Fruit fly (Drosophila melanogaster) whole organism, pupa: ENCODE measurements around the gene CG13138.

Source experiments
- CG10348 ChIP-seq: fragments of 200-800 bp; sonication (Bioruptor generic); IDR thresholded peaks from 2 replicates; pipeline ENCODE4 v1.3.6; 2022; ENCODE audit warnings: missing biosample characterization, missing genetic modification characterization
- CG12605 ChIP-seq: fragments of 200-800 bp; sonication (Bioruptor generic); IDR thresholded peaks from 2 replicates; pipeline ENCODE4 v1.3.6; 2022; ENCODE audit warnings: missing biosample characterization, missing genetic modification characterization
- CG13204 ChIP-seq: fragments of 200-800 bp; sonication (Bioruptor generic); optimal IDR thresholded peaks from 2 replicates; lab custom pipeline; 2018; ENCODE audit warnings: missing biosample characterization, mild to moderate bottlenecking, missing genetic modification characterization, moderate library complexity
- CG14655 ChIP-seq: fragments of 200-800 bp; sonication (Bioruptor generic); optimal IDR thresholded peaks from 3 replicates; lab custom pipeline; 2017; ENCODE audit warnings: mild to moderate bottlenecking, missing biosample characterization, missing genetic modification reagents, missing genetic modification characterization
- CG15710 ChIP-seq: fragments of 200-800 bp; sonication (Bioruptor generic); optimal IDR thresholded peaks from 2 replicates; lab custom pipeline; 2018; ENCODE audit warnings: missing biosample characterization, mild to moderate bottlenecking, missing genetic modification characterization, moderate library complexity
- CG17806 ChIP-seq: fragments of 200-800 bp; sonication (Bioruptor generic); optimal IDR thresholded peaks from 2 replicates; lab custom pipeline; 2018; ENCODE audit warnings: missing biosample characterization, mild to moderate bottlenecking, missing genetic modification characterization, moderate library complexity
- CG32121 ChIP-seq: fragments of 200-800 bp; sonication (Bioruptor generic); IDR thresholded peaks from 2 replicates; pipeline ENCODE4 v1.3.6; 2022; ENCODE audit warnings: missing biosample characterization, missing genetic modification characterization
- CG34367 ChIP-seq: fragments of 200-800 bp; sonication (Bioruptor generic); optimal IDR thresholded peaks from 2 replicates; lab custom pipeline; 2018; ENCODE audit warnings: missing biosample characterization, mild to moderate bottlenecking, missing genetic modification characterization
- CG4496 ChIP-seq: fragments of 200-800 bp; sonication (Bioruptor generic); IDR thresholded peaks from 3 replicates; pipeline ENCODE4 v1.3.6; 2022; ENCODE audit warnings: missing biosample characterization, missing genetic modification characterization
- CG8159 ChIP-seq: fragments of 200-800 bp; sonication (Bioruptor generic); optimal IDR thresholded peaks from 3 replicates; lab custom pipeline; 2018; ENCODE audit warnings: missing biosample characterization, mild to moderate bottlenecking, missing genetic modification characterization, moderate library complexity
- CG8301 ChIP-seq: fragments of 200-800 bp; sonication (Bioruptor generic); optimal IDR thresholded peaks from 2 replicates; lab custom pipeline; 2018; ENCODE audit warnings: missing biosample characterization, mild to moderate bottlenecking, missing genetic modification characterization
- CG9948 ChIP-seq: fragments of 200-800 bp; sonication (Bioruptor generic); optimal IDR thresholded peaks from 2 replicates; lab custom pipeline; 2018; ENCODE audit warnings: missing biosample characterization, mild to moderate bottlenecking, missing genetic modification characterization, moderate library complexity
- D1 ChIP-seq: fragments of 200-800 bp; sonication (Bioruptor generic); optimal IDR thresholded peaks from 2 replicates; lab custom pipeline; 2018; ENCODE audit warnings: missing biosample characterization, mild to moderate bottlenecking, missing genetic modification characterization, moderate library complexity
- EcR ChIP-seq: fragments of 200-800 bp; sonication (Bioruptor generic); optimal IDR thresholded peaks from 3 replicates; lab custom pipeline; 2019; ENCODE audit warnings: missing biosample characterization, missing genetic modification characterization, mild to moderate bottlenecking, moderate library complexity, missing genetic modification reagents
- Ets98B ChIP-seq: fragments of 200-800 bp; sonication (Bioruptor generic); IDR thresholded peaks from 2 replicates; pipeline ENCODE4 v1.3.6; 2022; ENCODE audit warnings: missing biosample characterization, missing genetic modification characterization
- Pif1A ChIP-seq: fragments of 200-800 bp; sonication (Bioruptor generic); optimal IDR thresholded peaks from 3 replicates; lab custom pipeline; 2016; ENCODE audit warnings: missing biosample characterization, missing genetic modification characterization
- Pif1B ChIP-seq: fragments of 200-800 bp; sonication (Bioruptor generic); optimal IDR thresholded peaks from 3 replicates; lab custom pipeline; 2016; ENCODE audit warnings: missing biosample characterization, missing genetic modification characterization
- Snoo ChIP-seq: fragments of 200-800 bp; sonication (Bioruptor generic); optimal IDR thresholded peaks from 3 replicates; lab custom pipeline; 2017; ENCODE audit warnings: missing biosample characterization, mild to moderate bottlenecking, missing genetic modification characterization, inconsistent platforms
- fd96Ca ChIP-seq: fragments of 200-800 bp; sonication (Bioruptor generic); IDR thresholded peaks from 3 replicates; pipeline ENCODE4 v1.3.6; 2022; ENCODE audit warnings: missing biosample characterization, missing genetic modification characterization
- gl ChIP-seq: fragments of 200-800 bp; sonication (Bioruptor generic); optimal IDR thresholded peaks from 2 replicates; lab custom pipeline; 2018; ENCODE audit warnings: missing biosample characterization, mild to moderate bottlenecking, missing genetic modification characterization
- rn ChIP-seq: fragments of 200-800 bp; sonication (Bioruptor generic); IDR thresholded peaks from 2 replicates; pipeline ENCODE4 v1.3.6; 2022; ENCODE audit warnings: missing biosample characterization, missing genetic modification characterization

The CG13138 gene

dm6 chr2L:10321036-10321583 lies 19.3 kb upstream of the CG13138 start:
- TF ChIP-seq CG15710 (tag; lab: Kevin White, UChicago) = no peak
- TF ChIP-seq CG34367 = no peak
- no peak for TF ChIP-seq fd96Ca (GFP tag; lab: Robert Waterston, UW)
- TF ChIP-seq CG10348 = no peak
- no peak for TF ChIP-seq CG32121 (GFP tag; lab: Robert Waterston, UW)
- TF ChIP-seq CG8159 (tag; lab: Kevin White, UChicago) = no peak
- no peak for TF ChIP-seq CG13204 (GFP tag; lab: Kevin White, UChicago)
- no peak for TF ChIP-seq Snoo (tag; lab: Kevin White, UChicago)
- TF ChIP-seq CG12605 (GFP tag; lab: Robert Waterston, UW) = no peak
- no peak for TF ChIP-seq Ets98B
- TF ChIP-seq gl (tag; lab: Kevin White, UChicago) = no peak
- TF ChIP-seq CG17806 = no peak
- no peak for TF ChIP-seq rn (GFP tag; lab: Robert Waterston, UW)
- TF ChIP-seq CG8301 (tag; lab: Kevin White, UChicago) = no peak
- no peak for TF ChIP-seq EcR (GFP tag; lab: Kevin White, UChicago)

- no peak for TF ChIP-seq CG17806
- no peak for TF ChIP-seq fd96Ca (GFP tag; lab: Robert Waterston, UW)
- TF ChIP-seq CG32121 (GFP tag; lab: Robert Waterston, UW) = no peak
- TF ChIP-seq gl (tag; lab: Kevin White, UChicago) = no peak
- no peak for TF ChIP-seq Ets98B
- TF ChIP-seq EcR (GFP tag; lab: Kevin White, UChicago) = no peak
- TF ChIP-seq CG14655 (GFP tag; lab: Kevin White, UChicago) = no peak
- TF ChIP-seq CG34367 = no peak
- TF ChIP-seq Snoo (tag; lab: Kevin White, UChicago) = no peak
- no peak for TF ChIP-seq Pif1B (GFP tag; lab: Kevin White, UChicago)
- TF ChIP-seq rn (GFP tag; lab: Robert Waterston, UW) = no peak
- no peak for TF ChIP-seq Pif1A
- no peak for TF ChIP-seq CG8301 (tag; lab: Kevin White, UChicago)
- TF ChIP-seq CG4496 (GFP tag; lab: Robert Waterston, UW) = no peak
- no peak for TF ChIP-seq CG10348
- TF ChIP-seq CG12605 (GFP tag; lab: Robert Waterston, UW) = no peak
- no peak for TF ChIP-seq CG9948 (tag; lab: Kevin White, UChicago)
Observed at dm6 chr2L:10320174-10320775, 18.5 kb upstream of the CG13138 start.

dm6 chr2L:10315888-10316287 lies 14.1 kb upstream of the CG13138 start:
- TF ChIP-seq Snoo (tag; lab: Kevin White, UChicago) (no peak), CG32121 (GFP tag; lab: Robert Waterston, UW) (no peak), Ets98B (no peak), fd96Ca (GFP tag; lab: Robert Waterston, UW) (no peak), CG8301 (tag; lab: Kevin White, UChicago) (no peak), Pif1A (no peak), CG8159 (tag; lab: Kevin White, UChicago) (no peak), CG4496 (GFP tag; lab: Robert Waterston, UW) (no peak), gl (tag; lab: Kevin White, UChicago) (no peak), CG12605 (GFP tag; lab: Robert Waterston, UW) (no peak), CG13204 (GFP tag; lab: Kevin White, UChicago) (no peak), CG9948 (tag; lab: Kevin White, UChicago) (no peak), CG15710 (tag; lab: Kevin White, UChicago) (no peak), rn (GFP tag; lab: Robert Waterston, UW) (no peak), CG17806 (no peak), CG10348 (no peak), Pif1B (GFP tag; lab: Kevin White, UChicago) (no peak), CG14655 (GFP tag; lab: Kevin White, UChicago) (no peak)

- TF ChIP-seq CG14655 (GFP tag; lab: Kevin White, UChicago) (no peak), EcR (GFP tag; lab: Kevin White, UChicago) (peak; percentile 27), Ets98B (no peak), CG15710 (tag; lab: Kevin White, UChicago) (peak; percentile 24)
Observed at dm6 chr2L:10314327-10315210, 12.8 kb upstream of the CG13138 start, which contains the start of the genes Usp14 and CG4972. Gene Usp14 (minus strand): TSS chr2L:10314396. Gene CG4972 (plus strand): TSS chr2L:10314792.

- TF ChIP-seq fd96Ca (GFP tag; lab: Robert Waterston, UW) = no peak
- TF ChIP-seq CG4496 (GFP tag; lab: Robert Waterston, UW) = no peak
- no peak for TF ChIP-seq CG9948 (tag; lab: Kevin White, UChicago)
- no peak for TF ChIP-seq Snoo (tag; lab: Kevin White, UChicago)
- TF ChIP-seq CG14655 (GFP tag; lab: Kevin White, UChicago) = no peak
- TF ChIP-seq CG8301 (tag; lab: Kevin White, UChicago) = no peak
- TF ChIP-seq D1 = no peak
- TF ChIP-seq CG15710 (tag; lab: Kevin White, UChicago) = no peak
- no peak for TF ChIP-seq CG8159 (tag; lab: Kevin White, UChicago)
- no peak for TF ChIP-seq CG12605 (GFP tag; lab: Robert Waterston, UW)
- TF ChIP-seq EcR (GFP tag; lab: Kevin White, UChicago) = no peak
- TF ChIP-seq CG13204 (GFP tag; lab: Kevin White, UChicago) = no peak
- no peak for TF ChIP-seq Ets98B
- TF ChIP-seq gl (tag; lab: Kevin White, UChicago) = no peak
Observed at dm6 chr2L:10311822-10312221, 10.0 kb upstream of the CG13138 start.
